Fruit fly (Drosophila melanogaster) whole organism, prepupa: ENCODE measurements around the gene Cdc23.
"Not testable (repeated sequence)": the region's sequence is repeated elsewhere in the genome, so short reads cannot be mapped to it uniquely, and the experiment has no call there.

ENCODE experiments used
- CG10631 ChIP-seq: fragments of 200-800 bp; sonication (Bioruptor generic); optimal IDR thresholded peaks from 2 replicates; lab custom pipeline; 2016; ENCODE audit warnings: missing biosample characterization, missing genetic modification characterization
- CG11294 ChIP-seq: fragments of 200-800 bp; sonication (Bioruptor generic); IDR thresholded peaks from 2 replicates; pipeline ENCODE4 v1.3.6; 2022; ENCODE audit warnings: missing biosample characterization, missing genetic modification characterization
- CG11762 ChIP-seq: fragments of 200-800 bp; sonication (Bioruptor generic); optimal IDR thresholded peaks from 3 replicates; lab custom pipeline; 2016; ENCODE audit warnings: missing biosample characterization, missing genetic modification characterization; ENCODE audit not compliant: insufficient read depth
- CG11902 ChIP-seq: fragments of 200-800 bp; sonication (Bioruptor generic); optimal IDR thresholded peaks from 3 replicates; lab custom pipeline; 2016; ENCODE audit warnings: missing biosample characterization, missing genetic modification characterization
- CG31627 ChIP-seq: fragments of 200-800 bp; sonication (Bioruptor generic); optimal IDR thresholded peaks from 3 replicates; lab custom pipeline; 2016; ENCODE audit warnings: missing biosample characterization, missing genetic modification characterization
- CG32006 ChIP-seq: fragments of 200-800 bp; sonication (Bioruptor generic); optimal IDR thresholded peaks from 3 replicates; lab custom pipeline; 2017; ENCODE audit warnings: missing biosample characterization, mild to moderate bottlenecking, missing genetic modification characterization
- CG34406 ChIP-seq: fragments of 200-800 bp; sonication (Bioruptor generic); optimal IDR thresholded peaks from 3 replicates; lab custom pipeline; 2016; ENCODE audit warnings: missing biosample characterization, missing genetic modification characterization
- CG3919 ChIP-seq: fragments of 200-800 bp; sonication (Bioruptor generic); optimal IDR thresholded peaks from 3 replicates; lab custom pipeline; 2016; ENCODE audit warnings: missing biosample characterization, missing genetic modification characterization
- CG4318 ChIP-seq: fragments of 200-800 bp; sonication (Bioruptor generic); optimal IDR thresholded peaks from 3 replicates; lab custom pipeline; 2017; ENCODE audit warnings: missing biosample characterization, mild to moderate bottlenecking, missing genetic modification characterization
- CG6163 ChIP-seq: fragments of 200-800 bp; sonication (Bioruptor generic); IDR thresholded peaks from 3 replicates; pipeline ENCODE4 v1.3.6; 2022; ENCODE audit warnings: missing biosample characterization, missing genetic modification characterization
- CG6808 ChIP-seq: fragments of 200-800 bp; sonication (Bioruptor generic); optimal IDR thresholded peaks from 3 replicates; lab custom pipeline; 2017; ENCODE audit warnings: missing biosample characterization, missing genetic modification characterization, mild to moderate bottlenecking, moderate library complexity, missing genetic modification reagents
- CG6854 ChIP-seq: fragments of 200-800 bp; sonication (Bioruptor generic); optimal IDR thresholded peaks from 2 replicates; lab custom pipeline; 2017; ENCODE audit warnings: missing biosample characterization, mild to moderate bottlenecking, missing genetic modification characterization
- CG8319 ChIP-seq: fragments of 200-800 bp; sonication (Bioruptor generic); optimal IDR thresholded peaks from 3 replicates; lab custom pipeline; 2016; ENCODE audit warnings: missing biosample characterization, missing genetic modification characterization
- CG8632 ChIP-seq: fragments of 200-800 bp; sonication (Bioruptor generic); optimal IDR thresholded peaks from 3 replicates; lab custom pipeline; 2016; ENCODE audit warnings: missing biosample characterization, missing genetic modification characterization
- CG9139 ChIP-seq: fragments of 200-800 bp; sonication (Bioruptor generic); optimal IDR thresholded peaks from 3 replicates; lab custom pipeline; 2017; ENCODE audit warnings: missing biosample characterization, mild to moderate bottlenecking, missing genetic modification characterization
- Eip75B ChIP-seq: fragments of 200-800 bp; sonication (Bioruptor generic); optimal IDR thresholded peaks from 3 replicates; lab custom pipeline; 2016; ENCODE audit warnings: missing biosample characterization, missing genetic modification characterization
- Eip78C ChIP-seq: fragments of 200-800 bp; sonication (Bioruptor generic); peaks from one replicate; lab custom pipeline; 2016; ENCODE audit warnings: missing biosample characterization, missing genetic modification characterization
- Ets21C ChIP-seq: fragments of 200-800 bp; sonication (Bioruptor generic); optimal IDR thresholded peaks from 3 replicates; lab custom pipeline; 2016; ENCODE audit warnings: missing biosample characterization, missing genetic modification characterization
- Hr4 ChIP-seq: fragments of 200-800 bp; sonication (Bioruptor generic); optimal IDR thresholded peaks from 3 replicates; lab custom pipeline; 2016; ENCODE audit warnings: missing biosample characterization, missing genetic modification characterization
- Met ChIP-seq: fragments of 200-800 bp; sonication (Bioruptor generic); optimal IDR thresholded peaks from 3 replicates; lab custom pipeline; 2016; ENCODE audit warnings: missing biosample characterization, missing genetic modification characterization
- OdsH ChIP-seq: fragments of 200-800 bp; sonication (Bioruptor generic); optimal IDR thresholded peaks from 3 replicates; lab custom pipeline; 2016; ENCODE audit warnings: missing biosample characterization, missing genetic modification characterization
- Smox ChIP-seq: fragments of 200-800 bp; sonication (Bioruptor generic); optimal IDR thresholded peaks from 3 replicates; lab custom pipeline; 2016; ENCODE audit warnings: missing biosample characterization, missing genetic modification characterization
- Sox14 ChIP-seq: fragments of 200-800 bp; sonication (Bioruptor generic); optimal IDR thresholded peaks from 3 replicates; lab custom pipeline; 2016; ENCODE audit warnings: missing biosample characterization, missing genetic modification characterization
- achi ChIP-seq: fragments of 200-800 bp; sonication (Bioruptor generic); optimal IDR thresholded peaks from 3 replicates; lab custom pipeline; 2016; ENCODE audit warnings: missing biosample characterization, missing genetic modification characterization
- acj6 ChIP-seq: fragments of 200-800 bp; sonication (Bioruptor generic); optimal IDR thresholded peaks from 3 replicates; lab custom pipeline; 2016; ENCODE audit warnings: missing biosample characterization, missing genetic modification characterization
- cyc ChIP-seq: fragments of 200-800 bp; sonication (Bioruptor generic); optimal IDR thresholded peaks from 3 replicates; lab custom pipeline; 2016; ENCODE audit warnings: missing biosample characterization, missing genetic modification characterization
- esn ChIP-seq: fragments of 200-800 bp; sonication (Bioruptor generic); optimal IDR thresholded peaks from 2 replicates; lab custom pipeline; 2016; ENCODE audit warnings: missing biosample characterization, mild to moderate bottlenecking, missing genetic modification characterization, moderate library complexity
- fd59A ChIP-seq: fragments of 200-800 bp; sonication (Bioruptor generic); optimal IDR thresholded peaks from 2 replicates; lab custom pipeline; 2017; ENCODE audit warnings: missing biosample characterization, mild to moderate bottlenecking, missing genetic modification characterization, missing genetic modification reagents
- fd85E ChIP-seq: fragments of 200-800 bp; sonication (Bioruptor generic); optimal IDR thresholded peaks from 3 replicates; lab custom pipeline; 2016; ENCODE audit warnings: missing biosample characterization, missing genetic modification characterization
- fkh ChIP-seq: fragments of 200-800 bp; sonication (Bioruptor generic); optimal IDR thresholded peaks from 3 replicates; lab custom pipeline; 2017; ENCODE audit warnings: missing biosample characterization, mild to moderate bottlenecking, missing genetic modification characterization, moderate library complexity
- lz ChIP-seq: fragments of 200-800 bp; sonication (Bioruptor generic); optimal IDR thresholded peaks from 3 replicates; lab custom pipeline; 2016; ENCODE audit warnings: missing biosample characterization, missing genetic modification characterization
- net ChIP-seq: fragments of 200-800 bp; sonication (Bioruptor generic); optimal IDR thresholded peaks from 3 replicates; lab custom pipeline; 2016; ENCODE audit warnings: missing biosample characterization, missing genetic modification characterization
- pdm3 ChIP-seq: fragments of 200-800 bp; sonication (Bioruptor generic); optimal IDR thresholded peaks from 3 replicates; lab custom pipeline; 2016; ENCODE audit warnings: missing biosample characterization, missing genetic modification characterization
- salr ChIP-seq, 2 experiments: fragments of 200-800 bp; sonication (Bioruptor generic); optimal IDR thresholded peaks; 3 replicates each; lab custom pipeline; 2016 to 2018; ENCODE audit warnings: missing biosample characterization in 2 of 2, missing genetic modification characterization in 2 of 2, mild to moderate bottlenecking in 1 of 2
- spab ChIP-seq: fragments of 200-800 bp; sonication (Bioruptor generic); optimal IDR thresholded peaks from 2 replicates; lab custom pipeline; 2017; ENCODE audit warnings: missing biosample characterization, mild to moderate bottlenecking, missing genetic modification characterization, missing genetic modification reagents
- svp ChIP-seq: fragments of 200-800 bp; sonication (Bioruptor generic); peaks from one replicate; lab custom pipeline; 2016; ENCODE audit warnings: missing biosample characterization, missing genetic modification characterization
- topi ChIP-seq: fragments of 200-800 bp; sonication (Bioruptor generic); optimal IDR thresholded peaks from 3 replicates; lab custom pipeline; 2016; ENCODE audit warnings: missing biosample characterization, missing genetic modification characterization
- vri ChIP-seq: fragments of 200-800 bp; sonication (Bioruptor generic); optimal IDR thresholded peaks from 3 replicates; lab custom pipeline; 2016; ENCODE audit warnings: missing biosample characterization, mild to moderate bottlenecking, missing genetic modification characterization

The Cdc23 gene

DNA sequence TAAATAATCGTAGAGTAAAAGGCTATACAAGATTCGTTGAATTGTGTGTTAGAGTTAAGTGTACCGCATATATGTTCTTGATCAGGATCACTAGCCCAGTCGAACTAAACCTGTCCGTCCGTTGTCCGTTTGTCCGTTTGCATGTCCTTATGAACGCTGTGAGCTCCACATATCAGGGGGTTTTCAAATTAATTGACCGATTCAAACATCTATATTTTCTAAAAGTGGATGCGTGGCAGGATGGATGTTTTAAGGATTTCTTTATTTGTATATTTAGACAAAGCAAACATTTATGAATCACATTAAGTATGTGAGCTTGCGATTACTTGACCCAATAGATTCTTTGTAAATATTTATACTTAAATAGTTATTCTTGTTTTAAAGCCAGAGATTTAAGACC, 23.9 kb upstream of the Cdc23 start:
- peak; percentile 57 for TF ChIP-seq esn (GFP tag; lab: Kevin White, UChicago)
- no peak for TF ChIP-seq CG8632 (GFP tag; lab: Kevin White, UChicago)
- peak; percentile 51 for TF ChIP-seq Hr4 (GFP tag; lab: Kevin White, UChicago)
- no peak for TF ChIP-seq CG31627
- peak; percentile 1 for TF ChIP-seq CG4318
- TF ChIP-seq OdsH (GFP tag; lab: Kevin White, UChicago) = peak; percentile 20
- peak; percentile 34 for TF ChIP-seq pdm3
- peak; percentile 64 for TF ChIP-seq svp (GFP tag; lab: Kevin White, UChicago)
- peak; percentile 17 for TF ChIP-seq Smox (GFP tag; lab: Kevin White, UChicago)
- peak; percentile 66 for TF ChIP-seq CG32006 (GFP tag; lab: Kevin White, UChicago)
- peak; percentile 10 for TF ChIP-seq topi (GFP tag; lab: Kevin White, UChicago)
- peak in 1 of 2 experiments; percentile 56 for TF ChIP-seq salr (GFP tag; optimal IDR thresholded peaks at IDR 0.05; lab: Kevin White, UChicago)
- peak; percentile 27 for TF ChIP-seq lz (GFP tag; lab: Kevin White, UChicago)
- no peak for TF ChIP-seq fd85E (GFP tag; lab: Kevin White, UChicago)
- TF ChIP-seq fd59A (GFP tag; lab: Kevin White, UChicago) = peak; percentile 31
- peak; percentile 82 for TF ChIP-seq Eip78C (GFP tag; lab: Kevin White, UChicago)
- TF ChIP-seq CG6808 (GFP tag; lab: Kevin White, UChicago) = no peak
- TF ChIP-seq fkh = no peak
- peak; percentile 19 for TF ChIP-seq CG10631
- peak; percentile 23 for TF ChIP-seq acj6
- TF ChIP-seq net = peak; percentile 9
- TF ChIP-seq Met = peak; percentile 46

DNA sequence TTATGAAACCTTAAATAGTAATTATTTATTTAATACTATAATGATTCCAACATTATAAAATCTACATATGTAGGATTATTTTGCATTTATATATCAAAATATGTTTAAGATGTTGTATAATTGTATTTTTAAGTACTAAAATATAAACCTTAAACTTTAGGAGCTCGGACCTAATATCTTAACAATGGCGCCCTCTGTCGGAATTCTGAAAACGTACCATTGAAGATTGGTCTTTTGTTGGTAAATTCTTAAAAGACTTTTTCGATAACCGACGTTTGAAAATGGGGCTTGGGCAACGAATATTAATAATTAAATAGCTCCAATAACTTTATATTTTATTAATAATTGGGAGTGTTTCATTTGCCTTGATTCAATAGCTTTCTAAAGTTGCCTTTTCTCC, 21.3 kb upstream of the Cdc23 start:
- TF ChIP-seq vri (GFP tag; lab: Kevin White, UChicago) (no peak), topi (GFP tag; lab: Kevin White, UChicago) (no peak), CG6163 (no peak), CG10631 (no peak), fkh (no peak), CG3919 (GFP tag; lab: Kevin White, UChicago) (no peak), fd85E (GFP tag; lab: Kevin White, UChicago) (no peak), CG11902 (GFP tag; lab: Kevin White, UChicago) (no peak)

DNA sequence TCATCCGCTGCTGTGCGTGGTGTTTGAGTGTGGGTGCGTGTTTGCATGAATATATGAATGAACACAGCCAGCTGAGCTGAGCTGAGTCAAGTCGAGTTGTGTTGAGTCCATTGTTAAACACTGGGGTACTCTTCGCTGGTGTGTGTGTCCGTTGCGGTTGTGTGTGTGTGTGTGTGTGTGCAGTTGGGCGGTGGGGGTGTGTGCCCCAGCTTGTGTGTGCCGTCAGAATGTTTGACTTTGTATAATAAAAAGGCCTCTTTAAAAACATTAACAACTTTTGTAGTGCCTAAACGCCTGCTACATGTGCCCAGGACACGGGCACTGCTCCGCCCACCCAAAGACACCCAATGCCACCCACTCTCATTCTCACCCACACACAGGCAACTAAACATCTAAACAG, 20.7 kb upstream of the Cdc23 start:
- TF ChIP-seq spab (no peak), achi (GFP tag; lab: Kevin White, UChicago) (no peak), lz (GFP tag; lab: Kevin White, UChicago) (no peak), salr (GFP tag; optimal IDR thresholded peaks at IDR 0.05; lab: Kevin White, UChicago) (no peak), CG8319 (no peak), CG11762 (GFP tag; lab: Kevin White, UChicago) (no peak), CG32006 (GFP tag; lab: Kevin White, UChicago) (no peak), CG3919 (GFP tag; lab: Kevin White, UChicago) (no peak), cyc (GFP tag; lab: Kevin White, UChicago) (no peak), esn (GFP tag; lab: Kevin White, UChicago) (no peak), CG11294 (no peak), CG6808 (GFP tag; lab: Kevin White, UChicago) (no peak), Eip75B (no peak), CG6854 (no peak), CG34406 (GFP tag; lab: Kevin White, UChicago) (no peak), Ets21C (GFP tag; lab: Kevin White, UChicago) (no peak)

DNA sequence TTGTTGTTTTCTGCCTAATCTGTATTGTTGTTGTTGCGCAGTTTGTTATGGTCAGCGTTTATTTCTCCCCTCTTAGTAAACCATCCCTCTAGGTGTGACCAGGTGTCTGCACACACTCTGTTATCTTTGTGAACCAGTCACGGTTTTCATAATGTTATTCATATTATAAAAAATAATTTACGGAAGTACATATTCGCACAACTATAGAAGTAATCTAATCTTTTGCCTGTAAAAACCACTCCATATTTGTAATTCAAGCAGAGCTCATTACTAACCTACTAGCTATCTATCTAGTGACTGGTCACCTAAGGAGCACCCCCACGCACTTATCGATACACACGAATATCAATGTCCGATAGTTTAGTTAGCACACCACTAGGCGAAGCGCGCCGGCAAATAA, 9.3 kb upstream of the Cdc23 start, which contains the start of the genes CG31683 and CG31687:
Gene CG31683 (minus strand): TSS at position 101 of the 400 bp plus-strand sequence.
Gene CG31687 (plus strand): TSS at position 362 of the 400 bp plus-strand sequence.
- TF ChIP-seq Ets21C, CG9139, Sox14 (GFP tag; lab: Kevin White, UChicago): not testable (repeated sequence)
- TF ChIP-seq, all 60 proteins: peak for 0; not testable (repeated sequence) for 60
